Worm (Caenorhabditis elegans) whole organism, L1 larva: ENCODE results near the gene srh-194.
A peak's percentile ranks its signal among the peaks of the same experiment; 100 is the strongest.
"Not testable (repeated sequence)": the region's sequence is repeated elsewhere in the genome, so short reads cannot be mapped to it uniquely, and the experiment has no call there.

Experiments
- C34B4.2 ChIP-seq: sonication (generic microtip); optimal IDR thresholded peaks from 2 replicates; lab custom pipeline; 2017; ENCODE audit warnings: mild to moderate bottlenecking, missing genetic modification characterization, missing compliant biosample characterization
- F16B12.6 ChIP-seq: fragments of 150-350 bp; optimal IDR thresholded peaks from 2 replicates; lab custom pipeline; 2014; ENCODE audit warnings: missing biosample characterization, missing genetic modification characterization
- aha-1 ChIP-seq: fragments of 150-350 bp; optimal IDR thresholded peaks from 2 replicates; lab custom pipeline; 2014; ENCODE audit warnings: missing biosample characterization, missing genetic modification characterization
- alr-1 ChIP-seq: fragments of 200-800 bp; sonication (Bioruptor generic); optimal IDR thresholded peaks from 2 replicates; lab custom pipeline; 2018; ENCODE audit warnings: borderline replicate concordance, mild to moderate bottlenecking, missing genetic modification characterization, missing compliant biosample characterization
- aly-2 ChIP-seq: fragments of 150-350 bp; optimal IDR thresholded peaks from 2 replicates; lab custom pipeline; 2014; ENCODE audit warnings: missing biosample characterization, missing genetic modification characterization
- ama-1 ChIP-seq: fragments of 150-350 bp; optimal IDR thresholded peaks from 2 replicates; lab custom pipeline; 2014
- ceh-88 ChIP-seq: fragments of 200-800 bp; sonication (Bioruptor generic); IDR thresholded peaks from 2 replicates; pipeline ENCODE4 v1.3.6; 2022; ENCODE audit warnings: missing genetic modification characterization, missing compliant biosample characterization
- ceh-90 ChIP-seq: sonication (generic microtip); optimal IDR thresholded peaks from 2 replicates; lab custom pipeline; 2016; ENCODE audit warnings: missing genetic modification characterization, missing compliant biosample characterization
- dsc-1 ChIP-seq: sonication (generic microtip); optimal IDR thresholded peaks from 2 replicates; lab custom pipeline; 2016; ENCODE audit warnings: mild to moderate bottlenecking, missing genetic modification characterization, missing compliant biosample characterization
- efl-1 ChIP-seq, 4 experiments: fragments of 150-350 bp; optimal IDR thresholded peaks in 3 of 4; peaks in 1 of 4; 1 replicate in 1 of 4; 2 replicates in 3 of 4; lab custom pipeline; 2014; ENCODE audit warnings: missing biosample characterization in 2 of 4, missing genetic modification characterization in 2 of 4, missing genetic modification reagents in 2 of 4
- egl-27 ChIP-seq, 2 experiments: fragments of 150-350 bp in 1 of 2; sonication (generic microtip); optimal IDR thresholded peaks; 3 replicates each; lab custom pipeline; 2017 to 2018; ENCODE audit warnings: missing biosample characterization in 2 of 2, missing genetic modification characterization in 2 of 2, missing genetic modification reagents in 2 of 2
- fkh-8 ChIP-seq: sonication (generic microtip); optimal IDR thresholded peaks from 2 replicates; lab custom pipeline; 2016; ENCODE audit warnings: mild to moderate bottlenecking, missing genetic modification characterization, missing compliant biosample characterization
- fos-1 ChIP-seq: fragments of 150-350 bp; optimal IDR thresholded peaks from 2 replicates; lab custom pipeline; 2014; ENCODE audit warnings: missing biosample characterization, missing genetic modification characterization
- grh-1 ChIP-seq: fragments of 200-800 bp; sonication (Bioruptor generic); IDR thresholded peaks from 2 replicates; pipeline ENCODE4 v1.3.6; 2022; ENCODE audit warnings: missing genetic modification reagents, missing genetic modification characterization, missing compliant biosample characterization
- hlh-17 ChIP-seq: fragments of 200-800 bp; sonication (Bioruptor generic); optimal IDR thresholded peaks from 2 replicates; lab custom pipeline; 2018; ENCODE audit warnings: missing genetic modification characterization, mild to moderate bottlenecking, missing compliant biosample characterization, moderate library complexity, borderline replicate concordance
- hpl-2 ChIP-seq: fragments of 150-350 bp; optimal IDR thresholded peaks from 2 replicates; lab custom pipeline; 2014; ENCODE audit warnings: missing biosample characterization, missing genetic modification reagents, missing genetic modification characterization
- irx-1 ChIP-seq: sonication (generic microtip); optimal IDR thresholded peaks from 2 replicates; lab custom pipeline; 2016; ENCODE audit warnings: missing genetic modification characterization, missing compliant biosample characterization
- jun-1 ChIP-seq: fragments of 150-350 bp; optimal IDR thresholded peaks from 2 replicates; lab custom pipeline; 2014; ENCODE audit warnings: missing biosample characterization, missing genetic modification reagents, missing genetic modification characterization
- lin-13 ChIP-seq: fragments of 150-350 bp; optimal IDR thresholded peaks from 2 replicates; lab custom pipeline; 2014; ENCODE audit warnings: missing biosample characterization, missing genetic modification reagents, missing genetic modification characterization
- lin-14 ChIP-seq: fragments of 200-800 bp; sonication (Bioruptor generic); optimal IDR thresholded peaks from 2 replicates; lab custom pipeline; 2018; ENCODE audit warnings: mild to moderate bottlenecking, missing genetic modification characterization, moderate library complexity, missing compliant biosample characterization
- lir-3 ChIP-seq: sonication (generic microtip); optimal IDR thresholded peaks from 2 replicates; lab custom pipeline; 2016; ENCODE audit warnings: mild to moderate bottlenecking, missing genetic modification characterization, moderate library complexity, missing compliant biosample characterization; ENCODE audit not compliant: poor library complexity
- mab-9 ChIP-seq: fragments of 200-800 bp; sonication (Bioruptor generic); IDR thresholded peaks from 2 replicates; pipeline ENCODE4 v1.3.6; 2022; ENCODE audit warnings: missing genetic modification reagents, missing genetic modification characterization, missing compliant biosample characterization
- mef-2 ChIP-seq: fragments of 150-350 bp; optimal IDR thresholded peaks from 2 replicates; lab custom pipeline; 2014; ENCODE audit warnings: missing biosample characterization, missing genetic modification characterization
- nhr-20 ChIP-seq: sonication (generic microtip); optimal IDR thresholded peaks from 2 replicates; lab custom pipeline; 2016; ENCODE audit warnings: mild to moderate bottlenecking, missing genetic modification characterization, missing compliant biosample characterization
- nhr-76 ChIP-seq: sonication (generic microtip); optimal IDR thresholded peaks from 2 replicates; lab custom pipeline; 2017; ENCODE audit warnings: missing biosample characterization, missing genetic modification characterization
- nhr-85 ChIP-seq: sonication (generic microtip); peaks from one replicate; lab custom pipeline; 2016; ENCODE audit warnings: missing genetic modification characterization, inconsistent platforms, missing compliant biosample characterization
- pqm-1 ChIP-seq: sonication (generic microtip); optimal IDR thresholded peaks from 3 replicates; lab custom pipeline; 2017; ENCODE audit warnings: missing biosample characterization, missing genetic modification characterization
- snu-23 ChIP-seq: sonication (generic microtip); optimal IDR thresholded peaks from 2 replicates; lab custom pipeline; 2016; ENCODE audit warnings: missing genetic modification characterization, missing compliant biosample characterization
- swsn-7 ChIP-seq: sonication (generic microtip); optimal IDR thresholded peaks from 2 replicates; lab custom pipeline; 2016; ENCODE audit warnings: missing genetic modification characterization, missing compliant biosample characterization
- tbx-2 ChIP-seq: sonication (generic microtip); optimal IDR thresholded peaks from 2 replicates; lab custom pipeline; 2016; ENCODE audit warnings: missing genetic modification characterization, missing compliant biosample characterization
- tlp-1 ChIP-seq: fragments of 150-350 bp; optimal IDR thresholded peaks from 2 replicates; lab custom pipeline; 2014; ENCODE audit warnings: missing biosample characterization, missing genetic modification characterization
- unc-130 ChIP-seq: fragments of 150-350 bp; optimal IDR thresholded peaks from 2 replicates; lab custom pipeline; 2017; ENCODE audit warnings: missing biosample characterization, missing genetic modification characterization, inconsistent platforms
- unc-86 ChIP-seq: sonication (generic microtip); optimal IDR thresholded peaks from 2 replicates; lab custom pipeline; 2016; ENCODE audit warnings: missing genetic modification characterization, missing compliant biosample characterization
- zag-1 ChIP-seq: fragments of 150-350 bp; optimal IDR thresholded peaks from 2 replicates; lab custom pipeline; 2014; ENCODE audit warnings: missing biosample characterization, missing genetic modification characterization
- zip-4 ChIP-seq: fragments of 200-800 bp; sonication (Bioruptor generic); optimal IDR thresholded peaks from 2 replicates; lab custom pipeline; 2018; ENCODE audit warnings: mild to moderate bottlenecking, missing genetic modification characterization, moderate library complexity, missing compliant biosample characterization

srh-194 gene

ce11 chrV:4271258-4271657 is 22.1 kb downstream of the srh-194 start, which contains the start of gene srt-38:
TSS of gene srt-38 (minus strand) at chrV:4271358.
- TF ChIP-seq dsc-1 (tag; lab: Kevin White, UChicago); unc-86; irx-1: not testable (repeated sequence)

- TF ChIP-seq hpl-2 (GFP tag; lab: Kevin White, UChicago); zag-1 (tag; lab: Kevin White, UChicago); aly-2: not testable (repeated sequence)
Measured at ce11 chrV:4268213-4268612, 25.1 kb downstream of the srh-194 start, which contains the start of gene srt-36. TSS of gene srt-36 (minus strand) at chrV:4268313.

ce11 chrV:4264516-4264915 is 28.8 kb downstream of the srh-194 start, which contains the start of gene srt-35:
TSS of gene srt-35 (minus strand) at chrV:4264616.
- no peak for TF ChIP-seq unc-86
- no peak for TF ChIP-seq fkh-8
- no peak for TF ChIP-seq grh-1 (GFP tag; lab: Robert Waterston, UW)
- no peak for TF ChIP-seq snu-23 (GFP tag; lab: Kevin White, UChicago)
- no peak for TF ChIP-seq ama-1 (lab: Kevin White, UChicago)
- TF ChIP-seq hlh-17 (GFP tag; lab: Kevin White, UChicago): no peak
- TF ChIP-seq hpl-2 (GFP tag; lab: Kevin White, UChicago): no peak

DNA sequence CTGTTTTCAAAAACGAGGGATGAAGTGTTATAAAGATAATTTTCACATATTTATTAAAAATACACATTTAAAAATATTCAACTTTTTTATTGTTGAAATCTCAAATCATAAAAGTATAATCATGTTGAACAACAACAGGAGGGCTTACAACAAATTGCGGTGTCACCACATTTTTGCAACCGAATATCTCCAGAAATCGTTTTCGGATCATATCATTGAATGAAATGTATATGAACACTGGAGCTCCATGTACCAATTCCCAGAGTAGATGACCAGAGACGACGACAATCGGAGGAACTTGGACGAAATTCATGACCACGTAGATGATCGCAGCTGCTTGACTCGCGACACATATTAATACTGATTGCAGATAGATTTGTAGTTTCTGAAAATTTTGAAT is 31.9 kb downstream of the srh-194 start:
- no peak for TF ChIP-seq zip-4 (GFP tag; lab: Kevin White, UChicago)
- TF ChIP-seq aha-1: no peak
- no peak for TF ChIP-seq efl-1 (optimal IDR thresholded peaks at IDR 0.05; lab: Kevin White, UChicago)
- peak in 1 of 2 experiments; percentile 64 for TF ChIP-seq efl-1 (GFP tag; optimal IDR thresholded peaks at IDR 0.05 in 1 of 2; lab: Kevin White, UChicago)
- no peak for TF ChIP-seq lin-13 (GFP tag; lab: Kevin White, UChicago)

DNA sequence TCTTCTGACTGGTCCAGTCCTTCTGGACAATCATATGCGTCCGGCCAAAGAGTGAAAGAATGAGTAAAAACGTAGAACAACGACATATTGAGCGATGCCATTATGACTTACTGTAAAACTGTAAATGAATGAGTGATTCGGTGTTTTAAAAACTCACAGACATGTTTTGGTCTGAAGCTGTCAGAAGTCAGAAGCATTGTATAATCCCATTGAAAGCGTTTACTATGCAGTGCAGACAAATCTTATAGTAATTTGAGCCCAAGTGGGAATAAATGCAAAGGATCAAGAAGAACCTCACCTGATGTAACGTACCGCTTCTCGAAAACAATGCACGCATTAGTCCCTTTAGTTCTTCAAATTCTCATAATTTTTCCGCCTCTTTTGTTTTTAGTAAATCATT is 33.2 kb downstream of the srh-194 start, which contains the start of gene srt-3:
Gene srt-3, minus strand, starts transcription at position 101 of the 400 bp plus-strand sequence.
- no peak for TF ChIP-seq nhr-76 (tag; lab: Kevin White, UChicago)
- TF ChIP-seq fos-1 (tag; lab: Kevin White, UChicago): no peak
- TF ChIP-seq mef-2 (tag; lab: Kevin White, UChicago): no peak
- no peak for TF ChIP-seq egl-27 (tag; optimal IDR thresholded peaks at IDR 0.05; lab: Kevin White, UChicago)
- no peak for TF ChIP-seq jun-1 (tag; lab: Kevin White, UChicago)
- TF ChIP-seq C34B4.2 (tag; lab: Kevin White, UChicago): no peak
- no peak for TF ChIP-seq tlp-1 (tag; lab: Kevin White, UChicago)
- TF ChIP-seq alr-1 (tag; lab: Kevin White, UChicago): no peak
- no peak for TF ChIP-seq F16B12.6 (tag; lab: Kevin White, UChicago)
- no peak for TF ChIP-seq snu-23 (GFP tag; lab: Kevin White, UChicago)

ce11 chrV:4256474-4256873 is 36.9 kb downstream of the srh-194 start, which contains the start of gene srt-14:
TSS of gene srt-14 (minus strand) at chrV:4256574.
- TF ChIP-seq nhr-85 (tag; lab: Kevin White, UChicago) (no peak), pqm-1 (tag; lab: Kevin White, UChicago) (no peak), mab-9 (GFP tag; lab: Robert Waterston, UW) (no peak)

ce11 chrV:4250047-4250446 is 43.3 kb downstream of the srh-194 start, which contains the start of gene srt-13:
TSS of gene srt-13 (minus strand) at chrV:4250147.
- TF ChIP-seq fos-1 (tag; lab: Kevin White, UChicago): no peak
- TF ChIP-seq unc-130 (tag; lab: Kevin White, UChicago): no peak
- no peak for TF ChIP-seq tbx-2
- no peak for TF ChIP-seq pqm-1 (tag; lab: Kevin White, UChicago)
- TF ChIP-seq swsn-7 (tag; lab: Kevin White, UChicago): no peak
- no peak for TF ChIP-seq ceh-88 (GFP tag; lab: Robert Waterston, UW)
- no peak for TF ChIP-seq lin-14 (GFP tag; lab: Kevin White, UChicago)
- no peak for TF ChIP-seq C34B4.2 (tag; lab: Kevin White, UChicago)
- TF ChIP-seq nhr-20 (tag; lab: Kevin White, UChicago): no peak
- TF ChIP-seq ceh-90: no peak
- no peak for TF ChIP-seq mab-9 (GFP tag; lab: Robert Waterston, UW)
- TF ChIP-seq lir-3: no peak
